Fruit fly (Drosophila melanogaster) whole organism, embryonic: ENCODE data around the gene CG43116.

Experiments used
- Bgb ChIP-seq: fragments of 200-800 bp; sonication (Bioruptor generic); IDR thresholded peaks from 2 replicates; pipeline ENCODE4 v1.3.6; 2022; ENCODE audit warnings: missing biosample characterization, missing genetic modification characterization; ENCODE audit not compliant: partially characterized antibody
- CG10267 ChIP-seq: fragments of 200-800 bp; sonication (Bioruptor generic); optimal IDR thresholded peaks from 2 replicates; lab custom pipeline; 2018; ENCODE audit warnings: missing biosample characterization, mild to moderate bottlenecking, missing genetic modification characterization, moderate library complexity
- CG10274 ChIP-seq: fragments of 200-800 bp; sonication (Bioruptor generic); optimal IDR thresholded peaks from 3 replicates; lab custom pipeline; 2017; ENCODE audit warnings: missing biosample characterization, mild to moderate bottlenecking, missing genetic modification characterization
- CG12219 ChIP-seq: fragments of 200-800 bp; sonication (Bioruptor generic); optimal IDR thresholded peaks from 3 replicates; lab custom pipeline; 2018; ENCODE audit warnings: missing biosample characterization, mild to moderate bottlenecking, missing genetic modification characterization
- CG12659 ChIP-seq: fragments of 200-800 bp; sonication (Bioruptor generic); optimal IDR thresholded peaks from 3 replicates; lab custom pipeline; 2017; ENCODE audit warnings: mild to moderate bottlenecking, missing biosample characterization, missing genetic modification reagents, missing genetic modification characterization
- CG12744 ChIP-seq: fragments of 200-800 bp; sonication (Bioruptor generic); optimal IDR thresholded peaks from 2 replicates; lab custom pipeline; 2016; ENCODE audit warnings: missing biosample characterization, missing genetic modification characterization
- CG15479 ChIP-seq: fragments of 200-800 bp; sonication (Bioruptor generic); optimal IDR thresholded peaks from 3 replicates; lab custom pipeline; 2019; ENCODE audit warnings: missing biosample characterization, mild to moderate bottlenecking, missing genetic modification characterization, moderate library complexity
- CG15601 ChIP-seq: fragments of 200-800 bp; sonication (Bioruptor generic); optimal IDR thresholded peaks from 3 replicates; lab custom pipeline; 2019; ENCODE audit warnings: missing biosample characterization, mild to moderate bottlenecking, missing genetic modification characterization, moderate library complexity
- CG17568 ChIP-seq: fragments of 200-800 bp; sonication (Bioruptor generic); optimal IDR thresholded peaks from 2 replicates; lab custom pipeline; 2018; ENCODE audit warnings: missing biosample characterization, mild to moderate bottlenecking, missing genetic modification characterization, moderate library complexity
- CG18619 ChIP-seq: fragments of 200-800 bp; sonication (Bioruptor generic); optimal IDR thresholded peaks from 3 replicates; lab custom pipeline; 2017; ENCODE audit warnings: missing biosample characterization, mild to moderate bottlenecking, missing genetic modification characterization
- CG33557 ChIP-seq: fragments of 200-800 bp; sonication (Bioruptor generic); optimal IDR thresholded peaks from 2 replicates; lab custom pipeline; 2019; ENCODE audit warnings: missing biosample characterization, mild to moderate bottlenecking, missing genetic modification characterization, moderate library complexity
- CG4404 ChIP-seq: fragments of 200-800 bp; sonication (Bioruptor generic); IDR thresholded peaks from 2 replicates; pipeline ENCODE4 v1.3.6; 2022; ENCODE audit warnings: missing biosample characterization, missing genetic modification characterization
- CG4617 ChIP-seq: fragments of 200-800 bp; sonication (Bioruptor generic); optimal IDR thresholded peaks from 3 replicates; lab custom pipeline; 2016; ENCODE audit warnings: missing biosample characterization, missing genetic modification characterization, borderline replicate concordance
- CG4820 ChIP-seq: fragments of 200-800 bp; sonication (Bioruptor generic); optimal IDR thresholded peaks from 3 replicates; lab custom pipeline; 2016; ENCODE audit warnings: missing biosample characterization, missing genetic modification characterization
- CG6683 ChIP-seq: fragments of 200-800 bp; sonication (Bioruptor generic); optimal IDR thresholded peaks from 2 replicates; lab custom pipeline; 2017; ENCODE audit warnings: missing biosample characterization, mild to moderate bottlenecking, missing genetic modification characterization, missing genetic modification reagents
- CG7357 ChIP-seq: fragments of 200-800 bp; sonication (Bioruptor generic); IDR thresholded peaks from 3 replicates; pipeline ENCODE4 v1.3.6; 2022; ENCODE audit warnings: missing biosample characterization, missing genetic modification characterization
- CG9876 ChIP-seq: fragments of 200-800 bp; sonication (Bioruptor generic); optimal IDR thresholded peaks from 2 replicates; lab custom pipeline; 2016; ENCODE audit warnings: missing biosample characterization, missing genetic modification characterization
- Dbx ChIP-seq: fragments of 200-800 bp; sonication (Bioruptor generic); IDR thresholded peaks from 3 replicates; pipeline ENCODE4 v1.3.6; 2022; ENCODE audit warnings: missing biosample characterization, missing genetic modification characterization
- Dip3 ChIP-seq: fragments of 200-800 bp; sonication (Bioruptor generic); optimal IDR thresholded peaks from 3 replicates; lab custom pipeline; 2016; ENCODE audit warnings: missing biosample characterization, missing genetic modification characterization
- Doc2 ChIP-seq: fragments of 200-800 bp; sonication (Bioruptor generic); IDR thresholded peaks from 2 replicates; pipeline ENCODE4 v1.3.6; 2022; ENCODE audit warnings: missing biosample characterization, missing genetic modification characterization
- Dp ChIP-seq: fragments of 200-800 bp; sonication (Bioruptor generic); optimal IDR thresholded peaks from 2 replicates; lab custom pipeline; 2018; ENCODE audit warnings: missing biosample characterization, mild to moderate bottlenecking, missing genetic modification characterization, moderate library complexity
- ERR ChIP-seq: fragments of 200-800 bp; sonication (Bioruptor generic); optimal IDR thresholded peaks from 2 replicates; lab custom pipeline; 2016; ENCODE audit warnings: missing biosample characterization, missing genetic modification characterization
- GATAe ChIP-seq: fragments of 200-800 bp; sonication (Bioruptor generic); conservative IDR thresholded peaks from 2 replicates; pipeline ENCODE4 v1.3.6; 2022; ENCODE audit warnings: missing biosample characterization, missing genetic modification characterization
- Jarid2 ChIP-seq: fragments of 200-800 bp; sonication (Bioruptor generic); optimal IDR thresholded peaks from 3 replicates; lab custom pipeline; 2017; ENCODE audit warnings: mild to moderate bottlenecking, missing biosample characterization, missing genetic modification reagents, missing genetic modification characterization
- Lpt ChIP-seq: fragments of >200 bp; optimal IDR thresholded peaks from 2 replicates; lab custom pipeline; 2018; ENCODE audit warnings: missing biosample characterization, missing genetic modification characterization
- Meics ChIP-seq: fragments of 200-800 bp; sonication (Bioruptor generic); optimal IDR thresholded peaks from 2 replicates; lab custom pipeline; 2017; ENCODE audit warnings: missing biosample characterization, mild to moderate bottlenecking, missing genetic modification characterization
- Mrtf ChIP-seq: fragments of 200-800 bp; sonication (Bioruptor generic); IDR thresholded peaks from 3 replicates; pipeline ENCODE4 v1.3.6; 2022; ENCODE audit warnings: missing biosample characterization, missing genetic modification characterization
- Vsx1 ChIP-seq: fragments of 200-800 bp; sonication (Bioruptor generic); optimal IDR thresholded peaks from 2 replicates; lab custom pipeline; 2017; ENCODE audit warnings: missing biosample characterization, mild to moderate bottlenecking, missing genetic modification characterization, missing genetic modification reagents
- Xrp1 ChIP-seq: fragments of 200-800 bp; sonication (Bioruptor generic); IDR thresholded peaks from 2 replicates; pipeline ENCODE4 v1.3.6; 2022; ENCODE audit warnings: missing biosample characterization, missing genetic modification characterization
- ac ChIP-seq: fragments of 200-800 bp; sonication (Bioruptor generic); optimal IDR thresholded peaks from 3 replicates; lab custom pipeline; 2017; ENCODE audit warnings: missing biosample characterization, mild to moderate bottlenecking, missing genetic modification characterization
- ato ChIP-seq: fragments of 200-800 bp; sonication (Bioruptor generic); IDR thresholded peaks from 2 replicates; pipeline ENCODE4 v1.3.6; 2022; ENCODE audit warnings: missing biosample characterization, missing genetic modification characterization; ENCODE audit not compliant: partially characterized antibody
- cad ChIP-seq: fragments of >200 bp; optimal IDR thresholded peaks from 2 replicates; lab custom pipeline; 2017; ENCODE audit warnings: missing biosample characterization, missing genetic modification characterization
- da ChIP-seq: fragments of 200-800 bp; sonication (Bioruptor generic); optimal IDR thresholded peaks from 2 replicates; lab custom pipeline; 2016; ENCODE audit warnings: missing biosample characterization, missing genetic modification characterization
- dan ChIP-seq: fragments of 200-800 bp; sonication (Bioruptor generic); IDR thresholded peaks from 2 replicates; pipeline ENCODE4 v1.3.6; 2022; ENCODE audit warnings: missing biosample characterization, missing genetic modification characterization
- fru ChIP-seq: fragments of >200 bp; optimal IDR thresholded peaks from 2 replicates; lab custom pipeline; 2017
- grau ChIP-seq: fragments of 200-800 bp; optimal IDR thresholded peaks from 3 replicates; lab custom pipeline; 2019; ENCODE audit warnings: missing biosample characterization, mild to moderate bottlenecking, missing genetic modification characterization, moderate library complexity
- h ChIP-seq: fragments of >200 bp; optimal IDR thresholded peaks from 2 replicates; lab custom pipeline; 2017
- her ChIP-seq: fragments of 200-800 bp; sonication (Bioruptor generic); optimal IDR thresholded peaks from 2 replicates; lab custom pipeline; 2016; ENCODE audit warnings: missing biosample characterization, missing genetic modification characterization
- jing ChIP-seq: fragments of 200-800 bp; sonication (Bioruptor generic); optimal IDR thresholded peaks from 2 replicates; lab custom pipeline; 2018; ENCODE audit warnings: missing biosample characterization, mild to moderate bottlenecking, missing genetic modification characterization
- kni ChIP-seq: fragments of 200-800 bp; sonication (Bioruptor generic); optimal IDR thresholded peaks from 3 replicates; lab custom pipeline; 2017; ENCODE audit warnings: mild to moderate bottlenecking, missing biosample characterization, missing genetic modification reagents, missing genetic modification characterization
- lbe ChIP-seq: fragments of 200-800 bp; sonication (Bioruptor generic); optimal IDR thresholded peaks from 2 replicates; lab custom pipeline; 2016; ENCODE audit warnings: missing biosample characterization, mild to moderate bottlenecking, missing genetic modification characterization
- nerfin-1 ChIP-seq: fragments of 200-800 bp; sonication (Bioruptor generic); optimal IDR thresholded peaks from 3 replicates; lab custom pipeline; 2019; ENCODE audit warnings: missing biosample characterization, mild to moderate bottlenecking, missing genetic modification characterization, moderate library complexity
- otp ChIP-seq: fragments of 200-800 bp; sonication (Bioruptor generic); IDR thresholded peaks from 3 replicates; pipeline ENCODE4, ENCODE4 v1.3.6; 2022; ENCODE audit warnings: missing biosample characterization, missing genetic modification characterization
- p53 ChIP-seq: fragments of 200-800 bp; sonication (Bioruptor generic); optimal IDR thresholded peaks from 2 replicates; lab custom pipeline; 2016; ENCODE audit warnings: missing biosample characterization, missing genetic modification characterization
- pb ChIP-seq: fragments of 200-800 bp; sonication (Bioruptor generic); optimal IDR thresholded peaks from 3 replicates; lab custom pipeline; 2016; ENCODE audit warnings: missing biosample characterization, missing genetic modification characterization
- sens ChIP-seq: fragments of 200-800 bp; sonication (Bioruptor generic); peaks from one replicate; lab custom pipeline; 2016; ENCODE audit warnings: missing biosample characterization, missing genetic modification characterization
- shn ChIP-seq: fragments of 200-800 bp; sonication (Bioruptor generic); optimal IDR thresholded peaks from 3 replicates; lab custom pipeline; 2016; ENCODE audit warnings: missing biosample characterization, missing genetic modification characterization
- ssp ChIP-seq: fragments of 200-800 bp; sonication (Bioruptor generic); IDR thresholded peaks from 2 replicates; pipeline ENCODE4 v1.3.6; 2022; ENCODE audit warnings: missing biosample characterization, missing genetic modification characterization
- tll ChIP-seq, 2 experiments: fragments of 200-800 bp in 1 of 2; fragments of >200 bp in 1 of 2; sonication (Bioruptor generic) in 1 of 2; optimal IDR thresholded peaks; 2 replicates each; lab custom pipeline; 2017 to 2019; ENCODE audit warnings: missing biosample characterization in 2 of 2, missing genetic modification characterization in 2 of 2, mild to moderate bottlenecking in 1 of 2, moderate library complexity in 1 of 2
- tup ChIP-seq: fragments of 200-800 bp; sonication (Bioruptor generic); optimal IDR thresholded peaks from 2 replicates; lab custom pipeline; 2016; ENCODE audit warnings: missing biosample characterization, mild to moderate bottlenecking, missing genetic modification characterization, moderate library complexity
- z ChIP-seq: fragments of 200-800 bp; sonication (Bioruptor generic); IDR thresholded peaks from 3 replicates; pipeline ENCODE4 v1.3.6; 2022; ENCODE audit warnings: missing biosample characterization, missing genetic modification characterization
- zfh2 ChIP-seq: fragments of 200-800 bp; sonication (Bioruptor generic); optimal IDR thresholded peaks from 2 replicates; lab custom pipeline; 2016; ENCODE audit warnings: missing biosample characterization, missing genetic modification characterization

CG43116 gene

dm6 chr3R:26024596-26025213 lies 27.9 kb upstream of the CG43116 start (continued):
- TF ChIP-seq fru (lab: Kevin White, UChicago) (no peak), Mrtf (GFP tag; lab: Robert Waterston, UW) (no peak), Doc2 (GFP tag; lab: Robert Waterston, UW) (no peak), Dbx (GFP tag; lab: Robert Waterston, UW) (no peak), nerfin-1 (tag; lab: Kevin White, UChicago) (peak; percentile 18), ato (GFP tag; lab: Robert Waterston, UW) (no peak), Meics (GFP tag; lab: Kevin White, UChicago) (no peak), ac (GFP tag; lab: Kevin White, UChicago) (peak; percentile 99), CG17568 (GFP tag; lab: Kevin White, UChicago) (no peak), Lpt (no peak), da (GFP tag; lab: Kevin White, UChicago) (peak; percentile 54), tup (no peak), her (GFP tag; lab: Kevin White, UChicago) (no peak), Xrp1 (no peak), CG7357 (GFP tag; lab: Robert Waterston, UW) (no peak), CG15479 (GFP tag; lab: Kevin White, UChicago) (peak; percentile 23), grau (no peak), Jarid2 (GFP tag; lab: Kevin White, UChicago) (no peak), cad (peak; percentile 55), ssp (GFP tag; lab: Robert Waterston, UW) (no peak), zfh2 (no peak)

- TF ChIP-seq ERR (GFP tag; lab: Kevin White, UChicago) (no peak), dan (GFP tag; lab: Robert Waterston, UW) (no peak), CG33557 (GFP tag; lab: Kevin White, UChicago) (no peak), CG12219 (GFP tag; lab: Kevin White, UChicago) (no peak), CG12744 (no peak), z (GFP tag; lab: Robert Waterston, UW) (no peak), ato (GFP tag; lab: Robert Waterston, UW) (no peak), CG4404 (no peak), pb (no peak), Vsx1 (GFP tag; lab: Kevin White, UChicago) (no peak), Bgb (GFP tag; lab: Robert Waterston, UW) (no peak), CG9876 (GFP tag; lab: Kevin White, UChicago) (no peak), otp (GFP tag; lab: Robert Waterston, UW) (no peak), CG6683 (GFP tag; lab: Kevin White, UChicago) (no peak), tll (GFP tag; optimal IDR thresholded peaks at IDR 0.05; lab: Kevin White, UChicago) (peak in 1 of 2 experiments; percentile 73), shn (GFP tag; lab: Kevin White, UChicago) (no peak), CG10267 (no peak), CG10274 (GFP tag; lab: Kevin White, UChicago) (no peak), CG4617 (GFP tag; lab: Kevin White, UChicago) (no peak), jing (GFP tag; lab: Kevin White, UChicago) (no peak), Dp (GFP tag; lab: Kevin White, UChicago) (no peak), Dip3 (GFP tag; lab: Kevin White, UChicago) (no peak), kni (GFP tag; lab: Kevin White, UChicago) (peak; percentile 92), GATAe (GFP tag; lab: Robert Waterston, UW) (no peak), h (lab: Kevin White, UChicago) (no peak), CG12659 (GFP tag; lab: Kevin White, UChicago) (no peak), lbe (GFP tag; lab: Kevin White, UChicago) (no peak), CG4820 (no peak), p53 (GFP tag; lab: Kevin White, UChicago) (no peak), CG15601 (no peak), CG18619 (GFP tag; lab: Kevin White, UChicago) (no peak), sens (peak; percentile 82)
Observed at dm6 chr3R:26023252-26023651, 26.5 kb upstream of the CG43116 start.
